Worm (Caenorhabditis elegans): Measurements from ENCODE around the gene Y51A2D.8.

ce11 chrV:18585102-18585501 lies 31.5 kb upstream of the Y51A2D.8 start:
- TF ChIP-seq lin-39 (tag; optimal IDR thresholded peaks at IDR 0.05) (no peak), sox-4 (tag; optimal IDR thresholded peaks at IDR 0.05) (no peak), lsy-2 (tag; optimal IDR thresholded peaks at IDR 0.05) (no peak), alr-1 (tag; optimal IDR thresholded peaks at IDR 0.05; ENCODE audit: borderline replicate concordance) (no peak), nhr-11 (tag; optimal IDR thresholded peaks at IDR 0.05) (no peak), zag-1 (tag; optimal IDR thresholded peaks at IDR 0.05) (no peak), nhr-237 (tag; optimal IDR thresholded peaks at IDR 0.05) (no peak)
